Fruit fly (Drosophila melanogaster): ENCODE results near the gene CG31676.

Gene CG31676

DNA sequence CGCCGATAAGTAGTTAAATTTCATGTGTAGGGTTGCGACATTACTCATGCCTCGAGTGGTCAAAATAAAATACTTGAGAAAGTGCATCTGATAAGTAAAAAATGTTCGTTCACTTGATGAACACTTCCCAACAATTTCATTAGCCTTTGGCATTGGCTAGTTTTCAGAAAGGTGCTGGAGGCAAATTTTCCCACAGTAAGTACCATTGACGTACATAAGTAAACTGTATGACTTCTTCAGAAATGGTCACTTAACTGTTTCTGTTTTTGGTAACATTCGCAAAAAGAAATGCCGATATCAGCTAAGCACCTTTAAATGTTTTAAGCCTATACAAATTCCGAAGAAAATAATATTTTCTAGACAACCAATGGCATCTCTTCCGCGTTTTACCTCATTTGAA lies 42.5 kb downstream of the CG31676 start:
- TF ChIP-seq CG17801 (GFP tag; optimal IDR thresholded peaks at IDR 0.05; ENCODE audit: partially characterized antibody), result no peak

DNA sequence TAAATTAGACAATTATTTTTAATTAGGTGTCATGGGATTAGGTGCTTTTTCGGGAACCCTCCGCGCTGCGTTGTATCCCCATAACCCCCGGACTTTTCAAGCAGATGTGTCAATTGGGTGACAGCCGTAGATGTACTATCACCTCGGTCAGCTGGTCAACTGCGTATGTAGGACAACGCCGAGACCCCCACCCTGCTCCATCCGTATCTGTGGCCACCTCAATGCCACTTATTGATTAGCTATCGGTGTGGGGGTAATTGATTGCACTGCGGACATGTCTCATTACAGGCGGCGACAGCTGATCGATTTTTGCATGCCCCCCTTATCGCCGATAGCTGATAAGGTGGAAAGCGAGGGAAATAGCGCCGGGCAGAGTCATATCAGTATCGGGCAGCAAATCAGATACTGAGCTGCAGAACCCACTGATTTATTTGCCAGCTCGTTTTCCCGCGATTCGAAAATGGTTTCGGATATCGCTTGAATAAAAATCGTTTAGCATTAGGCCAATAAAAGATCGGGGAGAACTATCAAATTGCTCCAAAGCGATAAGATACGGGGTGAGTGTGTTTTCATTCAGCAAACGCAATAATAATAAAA lies 43.2 kb downstream of the CG31676 start:
- TF ChIP-seq CG17801 (GFP tag; optimal IDR thresholded peaks at IDR 0.05; ENCODE audit: partially characterized antibody), result no peak

DNA sequence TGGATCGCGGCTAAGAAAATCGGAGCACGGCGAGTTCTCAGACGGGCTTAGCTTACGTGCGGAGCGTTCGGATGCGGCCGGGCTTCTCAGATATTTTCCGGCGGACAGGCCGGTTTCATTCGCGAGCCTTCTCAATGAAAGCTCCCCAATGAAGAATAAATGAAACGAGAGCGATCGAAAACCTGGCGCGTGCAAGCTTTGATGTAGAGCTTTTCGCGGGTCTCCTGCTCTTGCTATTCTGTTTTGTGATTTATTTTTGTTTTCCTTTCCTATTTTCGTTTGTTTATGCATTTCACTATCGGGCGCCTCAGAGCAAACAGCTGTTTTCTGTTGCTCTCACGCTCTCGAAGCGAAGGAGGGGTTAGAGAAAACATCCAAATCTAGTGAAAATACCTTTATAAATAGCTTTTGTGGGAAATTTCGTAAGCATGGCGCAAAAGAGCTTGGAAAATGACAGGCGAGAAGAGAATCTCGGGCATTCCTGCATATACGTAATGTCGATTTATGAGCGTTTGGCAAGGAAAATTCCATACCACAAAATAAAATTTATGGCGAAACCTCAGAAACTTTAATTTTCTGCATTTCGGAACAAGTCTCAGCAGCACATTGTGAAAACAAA lies 45.4 kb downstream of the CG31676 start:
- TF ChIP-seq CG17801 (GFP tag; optimal IDR thresholded peaks at IDR 0.05; ENCODE audit: partially characterized antibody), result no peak

DNA sequence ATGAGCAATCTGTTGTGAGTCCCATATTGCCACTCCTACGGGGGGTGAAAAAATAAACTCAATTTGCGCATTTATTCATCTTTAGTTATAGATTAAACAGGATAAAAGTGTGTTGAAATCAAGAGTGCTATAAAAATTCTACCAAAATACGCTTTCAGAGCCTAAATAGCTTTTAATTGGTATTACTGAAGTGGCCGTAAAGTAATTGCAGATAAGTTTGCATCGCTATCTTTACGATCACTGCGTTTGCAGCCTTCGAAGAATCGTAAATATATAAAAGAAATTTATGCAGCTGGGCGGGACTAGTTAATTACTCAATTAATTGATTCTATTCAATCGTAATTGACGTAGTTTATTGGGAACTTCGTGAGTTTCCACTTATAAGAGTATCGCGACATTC lies 46.7 kb downstream of the CG31676 start:
- no peak for TF ChIP-seq CG17801 (GFP tag; optimal IDR thresholded peaks at IDR 0.05; ENCODE audit: partially characterized antibody)

DNA sequence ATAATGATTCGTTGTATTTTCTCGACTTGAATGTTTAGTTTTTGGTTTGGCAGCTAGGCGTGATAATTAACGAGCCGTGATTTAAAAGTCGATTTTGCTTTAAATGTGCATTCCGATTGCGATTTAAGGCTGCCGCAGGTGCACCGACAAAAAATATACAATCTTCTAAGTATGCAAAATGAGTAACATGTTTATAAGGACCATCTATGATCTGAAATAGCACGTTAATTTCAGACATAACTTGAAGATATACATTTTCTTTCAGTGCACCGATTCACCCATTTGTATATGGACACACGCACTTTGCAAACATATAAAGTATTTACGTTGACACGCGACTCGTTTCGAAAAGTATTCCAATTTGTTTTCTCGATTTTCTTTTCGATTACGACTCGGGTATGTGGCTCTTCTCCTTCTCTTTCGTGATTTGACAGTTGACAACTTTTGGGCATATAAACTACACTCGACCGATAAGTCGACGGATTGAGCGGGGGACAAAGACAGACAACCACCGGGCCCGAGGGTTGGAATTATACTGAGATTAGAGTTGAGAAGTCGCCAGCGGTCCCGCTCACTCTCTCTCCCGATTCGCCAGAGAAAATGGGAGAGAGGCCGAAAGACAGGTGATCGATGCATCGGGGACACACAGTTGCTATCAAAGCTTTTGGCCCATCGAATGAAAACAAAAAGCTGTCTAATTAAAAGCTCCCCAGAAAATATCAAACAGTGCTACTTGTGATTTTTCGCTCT lies 49.5 kb downstream of the CG31676 start:
- no peak for TF ChIP-seq CG17801 (GFP tag; optimal IDR thresholded peaks at IDR 0.05; ENCODE audit: partially characterized antibody)

DNA sequence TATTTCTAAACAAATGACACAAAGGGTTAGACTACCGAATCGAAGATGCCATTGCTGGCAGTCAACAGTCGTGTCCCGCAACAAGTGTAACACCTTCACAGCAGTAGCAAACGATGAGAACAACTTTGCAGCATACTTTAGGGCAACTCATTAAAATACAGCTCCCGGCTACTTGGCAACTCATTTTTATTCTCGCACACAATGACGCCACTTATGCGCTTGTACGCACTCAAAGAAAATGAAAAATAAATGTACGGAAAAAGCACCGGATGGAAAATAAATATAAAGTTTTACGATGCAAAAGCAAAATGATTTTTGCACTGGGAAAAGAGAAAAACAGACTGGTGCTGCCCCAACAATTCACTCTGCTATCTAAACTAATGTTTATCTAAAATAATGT lies 50.6 kb downstream of the CG31676 start:
- TF ChIP-seq CG17801 (GFP tag; optimal IDR thresholded peaks at IDR 0.05; ENCODE audit: partially characterized antibody), result peak; percentile 47

DNA sequence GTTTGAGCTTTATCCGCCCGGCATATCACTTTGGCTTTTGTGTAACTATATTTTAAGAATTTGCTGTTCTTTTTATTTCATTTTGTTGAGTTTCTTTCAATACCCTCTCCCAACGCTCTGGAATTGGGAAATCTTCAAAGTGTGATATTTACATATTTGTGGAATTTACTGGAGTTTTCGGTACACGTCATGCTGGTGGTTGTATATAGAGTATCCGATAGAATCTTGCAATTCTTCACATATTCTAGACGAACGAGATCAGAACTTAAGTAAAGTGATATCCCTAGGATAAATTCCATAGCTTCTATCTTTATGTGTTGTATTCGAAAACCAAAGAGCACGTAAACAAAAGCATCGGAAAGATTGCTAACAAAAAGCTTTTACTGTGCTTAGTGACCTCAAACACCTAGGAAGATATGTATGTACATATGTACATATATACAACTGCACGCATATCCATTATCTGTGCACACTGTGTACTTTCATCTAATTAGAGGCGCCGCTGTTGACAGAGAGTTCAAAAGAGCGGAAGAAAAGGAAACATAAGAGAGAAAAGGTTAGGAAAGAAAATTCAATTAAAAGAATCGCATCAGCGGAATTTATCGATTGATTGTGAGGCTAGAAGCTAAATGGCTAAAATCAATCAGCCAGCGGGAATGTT lies 56.3 kb downstream of the CG31676 start:
- no peak for TF ChIP-seq CG17801 (GFP tag; optimal IDR thresholded peaks at IDR 0.05; ENCODE audit: partially characterized antibody)

DNA sequence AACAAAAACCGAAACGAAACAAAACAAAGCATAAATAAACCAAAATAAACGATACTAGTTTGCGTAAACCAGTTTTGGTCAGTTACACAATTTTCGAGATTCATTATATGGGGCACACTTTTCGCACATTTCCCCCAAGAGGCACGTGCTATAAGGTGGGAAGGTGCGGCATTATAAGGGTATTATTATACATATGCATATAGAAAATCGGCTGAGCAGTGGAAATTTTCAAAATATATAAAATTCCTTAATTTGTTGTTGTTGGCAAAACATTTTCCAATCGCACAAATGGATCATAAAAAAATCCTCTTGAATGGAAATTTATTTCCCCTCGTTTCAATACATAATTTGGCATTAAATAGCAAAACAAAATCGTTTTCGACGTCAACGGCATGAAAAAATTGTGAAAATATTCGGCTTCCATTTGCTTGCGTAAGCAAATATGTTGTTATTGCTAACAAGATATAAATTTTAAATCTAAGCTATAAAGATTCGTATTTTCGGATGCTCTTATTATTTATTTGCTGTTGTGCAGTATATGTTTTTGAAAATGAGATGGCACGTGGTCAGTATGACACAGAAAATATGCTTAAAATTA lies 58.0 kb downstream of the CG31676 start:
- TF ChIP-seq CG17801 (GFP tag; optimal IDR thresholded peaks at IDR 0.05; ENCODE audit: partially characterized antibody), result no peak

Measured in ovary, adult (tissue).